Fruit fly (Drosophila melanogaster): ENCODE data around the gene Papst2.

Papst2 gene

dm6 chr3L:16994805-16995204 is 47.8 kb upstream of the Papst2 start (continued):
- TF ChIP-seq BtbVII (GFP tag; optimal IDR thresholded peaks at IDR 0.05) (no peak), Aef1 (GFP tag; IDR thresholded peaks at IDR 0.05) (no peak), gro (GFP tag; optimal IDR thresholded peaks at IDR 0.05) (peak; percentile 21), vnd (GFP tag; IDR thresholded peaks at IDR 0.05; ENCODE audit: partially characterized antibody) (peak; percentile 22; the same call in 1 of the 3 replicates), salm (tag; optimal IDR thresholded peaks at IDR 0.05) (peak; percentile 9)

dm6 chr3L:17000289-17000688 is 42.3 kb upstream of the Papst2 start:
- peak; percentile 92 for TF ChIP-seq cwo (GFP tag; optimal IDR thresholded peaks at IDR 0.05)
- TF ChIP-seq chinmo (GFP tag; IDR thresholded peaks at IDR 0.05; ENCODE audit: partially characterized antibody) = 0 out of 4 replicates have a peak, but pooled peaks have one; percentile 44
- peak; percentile 39 for TF ChIP-seq mirr (GFP tag; optimal IDR thresholded peaks at IDR 0.05)
- no peak for TF ChIP-seq nau (GFP tag; optimal IDR thresholded peaks at IDR 0.05)
- no peak for TF ChIP-seq CG2199 (GFP tag; IDR thresholded peaks at IDR 0.05)
- TF ChIP-seq Med (GFP tag) = peak; percentile 54
- TF ChIP-seq sug (tag; optimal IDR thresholded peaks at IDR 0.05) = peak; percentile 79
- peak; percentile 72 for TF ChIP-seq nom (GFP tag; optimal IDR thresholded peaks at IDR 0.05)
- TF ChIP-seq CG13123 (GFP tag; optimal IDR thresholded peaks at IDR 0.05) = no peak
- peak; percentile 45 for TF ChIP-seq sens (GFP tag)
- no peak for TF ChIP-seq Usf (GFP tag; optimal IDR thresholded peaks at IDR 0.05)
- TF ChIP-seq CG32532 (GFP tag; IDR thresholded peaks at IDR 0.05) = peak; percentile 49; the same call in 1 of the 2 replicates
- peak; percentile 0 for TF ChIP-seq ftz-f1 (GFP tag; optimal IDR thresholded peaks at IDR 0.05)
- TF ChIP-seq gsb (GFP tag; IDR thresholded peaks at IDR 0.05) = no peak
- TF ChIP-seq Hr78 (GFP tag; optimal IDR thresholded peaks at IDR 0.05) = peak in 1 of 2 experiments; percentile 64

- TF ChIP-seq vnd (GFP tag; IDR thresholded peaks at IDR 0.05; ENCODE audit: partially characterized antibody) (peak; percentile 32; the same call in 1 of the 3 replicates), Drgx (GFP tag; IDR thresholded peaks at IDR 0.05) (no peak), GATAe (GFP tag; conservative IDR thresholded peaks at IDR 0.05) (peak; percentile 68; the same call in 1 of the 2 replicates), CG32532 (GFP tag; IDR thresholded peaks at IDR 0.05) (peak; percentile 53; the same call in 1 of the 2 replicates), ap (GFP tag; IDR thresholded peaks at IDR 0.05) (no peak), luna (GFP tag; optimal IDR thresholded peaks at IDR 0.05) (no peak), Trl (optimal IDR thresholded peaks at IDR 0.05) (no peak), Trl (GFP tag; optimal IDR thresholded peaks at IDR 0.05) (no peak), Myb (GFP tag; optimal IDR thresholded peaks at IDR 0.05) (no peak), slou (GFP tag; optimal IDR thresholded peaks at IDR 0.05) (no peak), CG10565 (GFP tag; optimal IDR thresholded peaks at IDR 0.05) (no peak), mirr (GFP tag; optimal IDR thresholded peaks at IDR 0.05) (peak; percentile 76), sr (GFP tag; IDR thresholded peaks at IDR 0.05) (peak; percentile 12; the same call in 1 of the 3 replicates), oc (tag; optimal IDR thresholded peaks at IDR 0.05) (no peak), ab (GFP tag; optimal IDR thresholded peaks at IDR 0.05) (no peak), ara (GFP tag; IDR thresholded peaks at IDR 0.05) (no peak), NfI (GFP tag; optimal IDR thresholded peaks at IDR 0.05) (peak; percentile 28), CG10543 (GFP tag; optimal IDR thresholded peaks at IDR 0.05) (peak; percentile 52), lbe (GFP tag; optimal IDR thresholded peaks at IDR 0.05) (no peak), HmgZ (tag; optimal IDR thresholded peaks at IDR 0.05) (peak; percentile 32), Asciz (GFP tag; optimal IDR thresholded peaks at IDR 0.05) (no peak), klu (GFP tag; IDR thresholded peaks at IDR 0.05) (0 out of 2 replicates have a peak, but pooled peaks have one; percentile 24), CG17612 (GFP tag; IDR thresholded peaks at IDR 0.05) (no peak), E2f1 (GFP tag; IDR thresholded peaks at IDR 0.05) (no peak), dysf (GFP tag; IDR thresholded peaks at IDR 0.05) (no peak), ERR (GFP tag; optimal IDR thresholded peaks at IDR 0.05) (no peak), gcm (GFP tag; optimal IDR thresholded peaks at IDR 0.05) (no peak), hkb (optimal IDR thresholded peaks at IDR 0.05) (no peak), hkb (GFP tag; IDR thresholded peaks at IDR 0.05) (no peak), pros (GFP tag; optimal IDR thresholded peaks at IDR 0.05) (no peak), chm (GFP tag; IDR thresholded peaks at IDR 0.05) (no peak), btn (GFP tag; optimal IDR thresholded peaks at IDR 0.05) (no peak)
Measured at dm6 chr3L:17001055-17001454, 41.5 kb upstream of the Papst2 start.

Data from whole organism, embryonic.